Worm (Caenorhabditis elegans) whole organism, L3 larva: ENCODE results near the gene srg-68.

Experiments used
- R02D3.7 ChIP-seq: fragments of 150-350 bp; optimal IDR thresholded peaks from 2 replicates; lab custom pipeline; 2014; ENCODE audit warnings: missing biosample characterization, missing genetic modification characterization
- ZK546.5 ChIP-seq: sonication (generic microtip); optimal IDR thresholded peaks from 2 replicates; lab custom pipeline; 2017; ENCODE audit warnings: missing biosample characterization, missing genetic modification characterization
- aly-2 ChIP-seq: fragments of 150-350 bp; optimal IDR thresholded peaks from 2 replicates; lab custom pipeline; 2014; ENCODE audit warnings: missing biosample characterization, missing genetic modification characterization
- ama-1 ChIP-seq: fragments of 150-350 bp; optimal IDR thresholded peaks from 2 replicates; lab custom pipeline; 2018
- ceh-16 ChIP-seq: sonication (generic microtip); optimal IDR thresholded peaks from 2 replicates; lab custom pipeline; 2017; ENCODE audit warnings: missing biosample characterization, missing genetic modification characterization
- ceh-28 ChIP-seq: fragments of 150-350 bp; optimal IDR thresholded peaks from 2 replicates; lab custom pipeline; 2014; ENCODE audit warnings: missing biosample characterization, missing genetic modification reagents, missing genetic modification characterization
- ceh-9 ChIP-seq: sonication (generic microtip); optimal IDR thresholded peaks from 2 replicates; lab custom pipeline; 2018; ENCODE audit warnings: missing biosample characterization, missing genetic modification characterization
- daf-12 ChIP-seq: fragments of 150-350 bp; optimal IDR thresholded peaks from 2 replicates; lab custom pipeline; 2014; ENCODE audit warnings: missing biosample characterization, missing genetic modification reagents, missing genetic modification characterization
- egl-27 ChIP-seq: sonication (generic microtip); optimal IDR thresholded peaks from 4 replicates; lab custom pipeline; 2017; ENCODE audit warnings: missing biosample characterization, missing genetic modification reagents, missing genetic modification characterization
- elt-1 ChIP-seq: fragments of 150-350 bp; optimal IDR thresholded peaks from 2 replicates; lab custom pipeline; 2014; ENCODE audit warnings: missing biosample characterization, missing genetic modification characterization
- elt-2 ChIP-seq: sonication (generic microtip); optimal IDR thresholded peaks from 2 replicates; lab custom pipeline; 2016; ENCODE audit warnings: missing genetic modification reagents, mild to moderate bottlenecking, missing genetic modification characterization, missing compliant biosample characterization
- elt-3 ChIP-seq, 3 experiments: fragments of 150-350 bp in 1 of 3; sonication (generic microtip) in 2 of 3; optimal IDR thresholded peaks; 2 replicates in 2 of 3; 4 replicates in 1 of 3; lab custom pipeline; 2014 to 2017; ENCODE audit warnings: missing biosample characterization in 3 of 3, missing genetic modification characterization in 3 of 3
- eor-1 ChIP-seq, 2 experiments: fragments of 150-350 bp; optimal IDR thresholded peaks; 2 replicates each; lab custom pipeline; 2014 to 2018; ENCODE audit warnings: missing biosample characterization in 2 of 2, missing genetic modification characterization in 2 of 2
- fkh-10 ChIP-seq: sonication (generic microtip); optimal IDR thresholded peaks from 2 replicates; lab custom pipeline; 2017; ENCODE audit warnings: missing biosample characterization, missing genetic modification reagents, missing genetic modification characterization
- fkh-2 ChIP-seq: fragments of 150-350 bp; optimal IDR thresholded peaks from 2 replicates; lab custom pipeline; 2014; ENCODE audit warnings: missing biosample characterization, missing genetic modification reagents, missing genetic modification characterization
- hmg-11 ChIP-seq: sonication (generic microtip); optimal IDR thresholded peaks from 2 replicates; lab custom pipeline; 2016; ENCODE audit warnings: missing genetic modification characterization, missing compliant biosample characterization
- jun-1 ChIP-seq: fragments of 150-350 bp; optimal IDR thresholded peaks from 2 replicates; lab custom pipeline; 2014; ENCODE audit warnings: missing biosample characterization, missing genetic modification reagents, missing genetic modification characterization
- lin-15B ChIP-seq: fragments of 150-350 bp; optimal IDR thresholded peaks from 2 replicates; lab custom pipeline; 2014; ENCODE audit warnings: missing biosample characterization, missing genetic modification characterization
- lin-39 ChIP-seq: fragments of 150-350 bp; optimal IDR thresholded peaks from 2 replicates; lab custom pipeline; 2018; ENCODE audit warnings: missing biosample characterization, missing genetic modification reagents, missing genetic modification characterization
- lsy-12 ChIP-seq: sonication (generic microtip); optimal IDR thresholded peaks from 2 replicates; lab custom pipeline; 2016; ENCODE audit warnings: mild to moderate bottlenecking, missing genetic modification characterization, missing compliant biosample characterization
- mdl-1 ChIP-seq: fragments of 150-350 bp; optimal IDR thresholded peaks from 2 replicates; lab custom pipeline; 2014; ENCODE audit warnings: missing biosample characterization, missing genetic modification characterization
- nfya-1 ChIP-seq: sonication (generic microtip); optimal IDR thresholded peaks from 2 replicates; lab custom pipeline; 2017; ENCODE audit warnings: missing genetic modification characterization, mild to moderate bottlenecking, missing compliant biosample characterization, antibody characterized with exemption, moderate library complexity; ENCODE audit not compliant: insufficient read depth
- nhr-11 ChIP-seq: fragments of 150-350 bp; optimal IDR thresholded peaks from 2 replicates; lab custom pipeline; 2014; ENCODE audit warnings: missing biosample characterization, missing genetic modification characterization
- nhr-12 ChIP-seq: fragments of 150-350 bp; optimal IDR thresholded peaks from 2 replicates; lab custom pipeline; 2014; ENCODE audit warnings: missing biosample characterization, missing genetic modification characterization
- nhr-237 ChIP-seq: fragments of 150-350 bp; optimal IDR thresholded peaks from 2 replicates; lab custom pipeline; 2014; ENCODE audit warnings: missing biosample characterization, missing genetic modification characterization
- nhr-25 ChIP-seq: sonication (generic microtip); optimal IDR thresholded peaks from 2 replicates; lab custom pipeline; 2017; ENCODE audit warnings: missing biosample characterization, missing genetic modification characterization
- nhr-28 ChIP-seq: fragments of 150-350 bp; optimal IDR thresholded peaks from 2 replicates; lab custom pipeline; 2014; ENCODE audit warnings: missing biosample characterization, missing genetic modification characterization
- nhr-43 ChIP-seq: sonication (generic microtip); optimal IDR thresholded peaks from 2 replicates; lab custom pipeline; 2016; ENCODE audit warnings: mild to moderate bottlenecking, missing genetic modification characterization, missing compliant biosample characterization; ENCODE audit not compliant: poor library complexity, severe bottlenecking
- nhr-67 ChIP-seq: fragments of 150-350 bp; optimal IDR thresholded peaks from 2 replicates; lab custom pipeline; 2014; ENCODE audit warnings: missing biosample characterization, missing genetic modification characterization
- nhr-76 ChIP-seq: fragments of 150-350 bp; sonication (generic microtip); optimal IDR thresholded peaks from 5 replicates; lab custom pipeline; 2014; ENCODE audit warnings: missing biosample characterization, missing genetic modification characterization
- nhr-77 ChIP-seq: fragments of 150-350 bp; optimal IDR thresholded peaks from 2 replicates; lab custom pipeline; 2014; ENCODE audit warnings: missing biosample characterization, missing genetic modification characterization
- pha-4 ChIP-seq: fragments of 150-350 bp; optimal IDR thresholded peaks from 2 replicates; lab custom pipeline; 2014; ENCODE audit warnings: missing biosample characterization, missing genetic modification reagents, missing genetic modification characterization
- pqm-1 ChIP-seq: fragments of 150-350 bp; optimal IDR thresholded peaks from 2 replicates; lab custom pipeline; 2017; ENCODE audit warnings: missing biosample characterization, missing genetic modification characterization, inconsistent platforms
- sea-2 ChIP-seq: fragments of 150-350 bp; sonication (generic microtip); optimal IDR thresholded peaks from 4 replicates; lab custom pipeline; 2014; ENCODE audit warnings: missing biosample characterization, missing genetic modification reagents, missing genetic modification characterization
- skn-1 ChIP-seq: fragments of 150-350 bp; optimal IDR thresholded peaks from 2 replicates; lab custom pipeline; 2014; ENCODE audit warnings: missing biosample characterization, missing genetic modification characterization
- snpc-4 ChIP-seq: fragments of 150-350 bp; optimal IDR thresholded peaks from 2 replicates; lab custom pipeline; 2014; ENCODE audit warnings: missing biosample characterization, missing genetic modification characterization
- tbx-2 ChIP-seq: sonication (generic microtip); optimal IDR thresholded peaks from 2 replicates; lab custom pipeline; 2016; ENCODE audit warnings: mild to moderate bottlenecking, missing genetic modification characterization, missing compliant biosample characterization
- unc-39 ChIP-seq: sonication (generic microtip); optimal IDR thresholded peaks from 4 replicates; lab custom pipeline; 2017; ENCODE audit warnings: missing biosample characterization, missing genetic modification characterization
- unc-62 ChIP-seq: fragments of 150-350 bp; sonication (generic microtip); optimal IDR thresholded peaks from 4 replicates; lab custom pipeline; 2014; ENCODE audit warnings: missing biosample characterization, missing genetic modification reagents, missing genetic modification characterization
- zag-1 ChIP-seq: fragments of 150-350 bp; optimal IDR thresholded peaks from 2 replicates; lab custom pipeline; 2014; ENCODE audit warnings: missing biosample characterization, missing genetic modification characterization
- ztf-11 ChIP-seq: fragments of 150-350 bp; optimal IDR thresholded peaks from 2 replicates; lab custom pipeline; 2014; ENCODE audit warnings: missing biosample characterization, missing genetic modification characterization
- ztf-4 ChIP-seq: fragments of 150-350 bp; optimal IDR thresholded peaks from 2 replicates; lab custom pipeline; 2014; ENCODE audit warnings: missing biosample characterization, missing genetic modification characterization

The srg-68 gene

ce11 chrV:5511720-5512119 is 46.5 kb upstream of the srg-68 start:
- TF ChIP-seq skn-1 (tag; lab: Kevin White, UChicago) (no peak), ZK546.5 (tag; lab: Kevin White, UChicago) (no peak), nhr-76 (no peak), lsy-12 (no peak), pha-4 (tag; lab: Kevin White, UChicago) (peak; percentile 9), elt-2 (peak; percentile 64), lin-39 (tag; lab: Kevin White, UChicago) (no peak), pqm-1 (peak; percentile 81), R02D3.7 (tag; lab: Kevin White, UChicago) (no peak), jun-1 (tag; lab: Kevin White, UChicago) (peak; percentile 0), elt-3 (tag; optimal IDR thresholded peaks at IDR 0.05; lab: Kevin White, UChicago) (no peak), fkh-10 (GFP tag; lab: Kevin White, UChicago) (no peak), nhr-43 (tag; lab: Kevin White, UChicago) (no peak)

- TF ChIP-seq ceh-28 (tag; lab: Kevin White, UChicago) (no peak), lin-15B (tag; lab: Kevin White, UChicago) (no peak), ama-1 (lab: Kevin White, UChicago) (peak; percentile 47), nhr-237 (tag; lab: Kevin White, UChicago) (no peak), elt-2 (peak; percentile 15), unc-39 (tag; lab: Kevin White, UChicago) (no peak), ceh-16 (no peak), hmg-11 (tag; lab: Kevin White, UChicago) (no peak), nfya-1 (tag; lab: Kevin White, UChicago) (no peak), zag-1 (tag; lab: Kevin White, UChicago) (no peak), nhr-76 (no peak), nhr-67 (tag; lab: Kevin White, UChicago) (no peak), nhr-12 (no peak), daf-12 (tag; lab: Kevin White, UChicago) (no peak), nhr-11 (tag; lab: Kevin White, UChicago) (no peak), pqm-1 (peak; percentile 3), aly-2 (tag; lab: Kevin White, UChicago) (no peak), ztf-11 (no peak), skn-1 (tag; lab: Kevin White, UChicago) (no peak), eor-1 (tag; optimal IDR thresholded peaks at IDR 0.05; lab: Kevin White, UChicago) (no peak), jun-1 (tag; lab: Kevin White, UChicago) (no peak)
Observed at ce11 chrV:5509966-5510365, 44.7 kb upstream of the srg-68 start.

- TF ChIP-seq nhr-12, result no peak
- TF ChIP-seq pqm-1, result no peak
- TF ChIP-seq ZK546.5 (tag; lab: Kevin White, UChicago), result no peak
- TF ChIP-seq unc-39 (tag; lab: Kevin White, UChicago), result no peak
- no peak for TF ChIP-seq nhr-43 (tag; lab: Kevin White, UChicago)
- no peak for TF ChIP-seq nhr-67 (tag; lab: Kevin White, UChicago)
- no peak for TF ChIP-seq ztf-4 (tag; lab: Kevin White, UChicago)
- no peak for TF ChIP-seq sea-2
- TF ChIP-seq ceh-16, result no peak
- no peak for TF ChIP-seq zag-1 (tag; lab: Kevin White, UChicago)
- TF ChIP-seq elt-3 (tag; optimal IDR thresholded peaks at IDR 0.05; lab: Kevin White, UChicago), result no peak
- TF ChIP-seq unc-62, result no peak
- no peak for TF ChIP-seq fkh-2
- no peak for TF ChIP-seq nfya-1 (tag; lab: Kevin White, UChicago)
- TF ChIP-seq egl-27 (tag; lab: Kevin White, UChicago), result no peak
- TF ChIP-seq tbx-2 (tag; lab: Kevin White, UChicago), result no peak
- TF ChIP-seq hmg-11 (tag; lab: Kevin White, UChicago), result no peak
- no peak for TF ChIP-seq nhr-237 (tag; lab: Kevin White, UChicago)
- no peak for TF ChIP-seq skn-1 (tag; lab: Kevin White, UChicago)
- no peak for TF ChIP-seq snpc-4
Observed at ce11 chrV:5509134-5509533, 43.9 kb upstream of the srg-68 start.

ce11 chrV:5504807-5505442 is 39.7 kb upstream of the srg-68 start, which contains the start of the genes dnj-19 and nhr-47:
Gene dnj-19 (minus strand): TSS chrV:5504857.
Gene nhr-47 (plus strand): TSS chrV:5505253.
- TF ChIP-seq ztf-4 (tag; lab: Kevin White, UChicago) (peak; percentile 59), elt-3 (tag; optimal IDR thresholded peaks at IDR 0.05; lab: Kevin White, UChicago) (no peak), nhr-11 (tag; lab: Kevin White, UChicago) (no peak), skn-1 (tag; lab: Kevin White, UChicago) (peak; percentile 85), daf-12 (tag; lab: Kevin White, UChicago) (no peak), nhr-67 (tag; lab: Kevin White, UChicago) (no peak), fkh-10 (GFP tag; lab: Kevin White, UChicago) (peak; percentile 56), nhr-77 (tag; lab: Kevin White, UChicago) (peak; percentile 21), hmg-11 (tag; lab: Kevin White, UChicago) (peak; percentile 82), snpc-4 (peak; percentile 86), R02D3.7 (tag; lab: Kevin White, UChicago) (peak; percentile 70), jun-1 (tag; lab: Kevin White, UChicago) (peak; percentile 91), elt-1 (tag; lab: Kevin White, UChicago) (peak; percentile 21), ceh-28 (tag; lab: Kevin White, UChicago) (peak; percentile 87), unc-39 (tag; lab: Kevin White, UChicago) (no peak), egl-27 (tag; lab: Kevin White, UChicago) (peak; percentile 48), tbx-2 (tag; lab: Kevin White, UChicago) (peak; percentile 90), fkh-2 (no peak), ceh-16 (no peak), pqm-1 (peak; percentile 26), mdl-1 (tag; lab: Kevin White, UChicago) (peak; percentile 24), ceh-9 (tag; lab: Kevin White, UChicago) (no peak), nhr-25 (peak; percentile 92), nhr-28 (tag; lab: Kevin White, UChicago) (no peak), lin-15B (tag; lab: Kevin White, UChicago) (peak; percentile 84), aly-2 (tag; lab: Kevin White, UChicago) (no peak), elt-2 (peak; percentile 80), ZK546.5 (tag; lab: Kevin White, UChicago) (no peak)
